Worm (Caenorhabditis elegans) whole organism, mixed stage, embryonic: ENCODE data around the gene F59E11.6.

Experiments used
- M03D4.4 ChIP-seq: sonication (generic microtip); optimal IDR thresholded peaks from 2 replicates; lab custom pipeline; 2017; ENCODE audit warnings: mild to moderate bottlenecking, missing genetic modification characterization, missing compliant biosample characterization
- bed-3 ChIP-seq: fragments of 200-800 bp; sonication (Bioruptor generic); optimal IDR thresholded peaks from 3 replicates; lab custom pipeline; 2018; ENCODE audit warnings: mild to moderate bottlenecking, missing genetic modification characterization, moderate library complexity, missing compliant biosample characterization
- blmp-1 ChIP-seq: fragments of 150-350 bp; optimal IDR thresholded peaks from 2 replicates; lab custom pipeline; 2014; ENCODE audit warnings: missing biosample characterization, missing genetic modification characterization
- ceh-39 ChIP-seq: fragments of 150-350 bp; optimal IDR thresholded peaks from 2 replicates; lab custom pipeline; 2014; ENCODE audit warnings: missing biosample characterization, missing genetic modification characterization
- ceh-43 ChIP-seq: fragments of 200-800 bp; sonication (Bioruptor generic); optimal IDR thresholded peaks from 2 replicates; lab custom pipeline; 2018; ENCODE audit warnings: mild to moderate bottlenecking, missing genetic modification characterization, moderate library complexity, missing compliant biosample characterization
- ces-1 ChIP-seq: fragments of 150-350 bp; optimal IDR thresholded peaks from 2 replicates; lab custom pipeline; 2014; ENCODE audit warnings: missing biosample characterization, missing genetic modification reagents, missing genetic modification characterization
- cnd-1 ChIP-seq: fragments of 200-800 bp; sonication (Bioruptor generic); optimal IDR thresholded peaks from 2 replicates; lab custom pipeline; 2018; ENCODE audit warnings: mild to moderate bottlenecking, missing genetic modification characterization, missing compliant biosample characterization
- drap-1 ChIP-seq: fragments of 200-800 bp; sonication (Bioruptor generic); optimal IDR thresholded peaks from 3 replicates; lab custom pipeline; 2018; ENCODE audit warnings: mild to moderate bottlenecking, missing genetic modification characterization, missing compliant biosample characterization
- flh-1 ChIP-seq: fragments of 200-800 bp; sonication (Bioruptor generic); optimal IDR thresholded peaks from 2 replicates; lab custom pipeline; 2018; ENCODE audit warnings: mild to moderate bottlenecking, missing genetic modification characterization, moderate library complexity, missing compliant biosample characterization
- ham-2 ChIP-seq: fragments of 200-800 bp; sonication (Bioruptor generic); optimal IDR thresholded peaks from 2 replicates; lab custom pipeline; 2018; ENCODE audit warnings: mild to moderate bottlenecking, missing genetic modification characterization, missing compliant biosample characterization
- hlh-1 ChIP-seq: fragments of 150-350 bp; optimal IDR thresholded peaks from 2 replicates; lab custom pipeline; 2014; ENCODE audit warnings: missing biosample characterization, missing genetic modification reagents, missing genetic modification characterization
- lin-13 ChIP-seq: fragments of 150-350 bp; optimal IDR thresholded peaks from 2 replicates; lab custom pipeline; 2014; ENCODE audit warnings: missing biosample characterization, missing genetic modification characterization
- lin-32 ChIP-seq: fragments of 200-800 bp; sonication (Bioruptor generic); optimal IDR thresholded peaks from 2 replicates; lab custom pipeline; 2018; ENCODE audit warnings: mild to moderate bottlenecking, missing genetic modification characterization, missing compliant biosample characterization
- lsy-2 ChIP-seq: fragments of 150-350 bp; optimal IDR thresholded peaks from 2 replicates; lab custom pipeline; 2014; ENCODE audit warnings: missing biosample characterization, missing genetic modification characterization
- mab-5 ChIP-seq: fragments of 150-350 bp; optimal IDR thresholded peaks from 2 replicates; lab custom pipeline; 2014; ENCODE audit warnings: missing biosample characterization, missing genetic modification characterization
- mep-1 ChIP-seq: fragments of 150-350 bp; optimal IDR thresholded peaks from 2 replicates; lab custom pipeline; 2017; ENCODE audit warnings: missing biosample characterization, missing genetic modification reagents, missing genetic modification characterization, inconsistent platforms
- mls-2 ChIP-seq: sonication (generic microtip); optimal IDR thresholded peaks from 2 replicates; lab custom pipeline; 2016; ENCODE audit warnings: mild to moderate bottlenecking, missing genetic modification characterization, moderate library complexity, missing compliant biosample characterization
- nhr-12 ChIP-seq: fragments of 150-350 bp; optimal IDR thresholded peaks from 2 replicates; lab custom pipeline; 2014; ENCODE audit warnings: missing biosample characterization, missing genetic modification characterization
- nhr-237 ChIP-seq: fragments of 150-350 bp; optimal IDR thresholded peaks from 2 replicates; lab custom pipeline; 2014; ENCODE audit warnings: missing biosample characterization, missing genetic modification characterization
- nhr-28 ChIP-seq: fragments of 150-350 bp; optimal IDR thresholded peaks from 2 replicates; lab custom pipeline; 2014; ENCODE audit warnings: missing biosample characterization, missing genetic modification characterization
- nhr-76 ChIP-seq: sonication (generic microtip); optimal IDR thresholded peaks from 2 replicates; lab custom pipeline; 2017; ENCODE audit warnings: missing biosample characterization, missing genetic modification characterization
- pha-4 ChIP-seq: fragments of 150-350 bp; optimal IDR thresholded peaks from 2 replicates; lab custom pipeline; 2018; ENCODE audit warnings: missing biosample characterization, missing genetic modification reagents, missing genetic modification characterization
- sem-2 ChIP-seq: fragments of 200-800 bp; sonication (Bioruptor generic); optimal IDR thresholded peaks from 2 replicates; lab custom pipeline; 2018; ENCODE audit warnings: mild to moderate bottlenecking, missing genetic modification characterization, missing compliant biosample characterization
- snpc-4 ChIP-seq: fragments of 150-350 bp; optimal IDR thresholded peaks from 2 replicates; lab custom pipeline; 2014; ENCODE audit warnings: missing biosample characterization, missing genetic modification characterization
- sptf-1 ChIP-seq: sonication (generic microtip); optimal IDR thresholded peaks from 2 replicates; lab custom pipeline; 2017; ENCODE audit warnings: mild to moderate bottlenecking, missing genetic modification characterization, moderate library complexity, missing compliant biosample characterization
- unc-120 ChIP-seq: sonication (generic microtip); optimal IDR thresholded peaks from 2 replicates; lab custom pipeline; 2017; ENCODE audit warnings: missing genetic modification characterization, missing compliant biosample characterization; ENCODE audit not compliant: poor library complexity, severe bottlenecking
- unc-39 ChIP-seq: fragments of 150-350 bp; optimal IDR thresholded peaks from 2 replicates; lab custom pipeline; 2014; ENCODE audit warnings: missing biosample characterization, missing genetic modification characterization
- unc-62 ChIP-seq: fragments of 150-350 bp; optimal IDR thresholded peaks from 2 replicates; lab custom pipeline; 2014; ENCODE audit warnings: missing biosample characterization, missing genetic modification reagents, missing genetic modification characterization
- zip-8 ChIP-seq: fragments of 150-350 bp; optimal IDR thresholded peaks from 2 replicates; lab custom pipeline; 2014; ENCODE audit warnings: missing biosample characterization, missing genetic modification characterization
- ztf-11 ChIP-seq: fragments of 150-350 bp; optimal IDR thresholded peaks from 2 replicates; lab custom pipeline; 2014; ENCODE audit warnings: missing biosample characterization, missing genetic modification characterization

F59E11.6 gene

ce11 chrV:8991679-8992078 is at the start of gene F59E11.6:
Gene F59E11.6, plus strand, starts transcription at chrV:8991789.
- TF ChIP-seq nhr-12 (no peak), nhr-237 (tag; lab: Kevin White, UChicago) (no peak), ztf-11 (no peak), ceh-39 (no peak), mab-5 (tag; lab: Kevin White, UChicago) (no peak), sem-2 (no peak), snpc-4 (no peak), hlh-1 (tag; lab: Kevin White, UChicago) (no peak), M03D4.4 (tag; lab: Kevin White, UChicago) (no peak)

- no peak for TF ChIP-seq nhr-76 (tag; lab: Kevin White, UChicago)
- TF ChIP-seq mls-2 (tag; lab: Kevin White, UChicago) = no peak
- no peak for TF ChIP-seq lin-32 (GFP tag; lab: Kevin White, UChicago)
- peak; percentile 55 for TF ChIP-seq zip-8 (tag; lab: Kevin White, UChicago)
- peak; percentile 75 for TF ChIP-seq blmp-1
- peak; percentile 11 for TF ChIP-seq ham-2 (GFP tag; lab: Kevin White, UChicago)
Measured at ce11 chrV:8942437-8942978, 49.1 kb upstream of the F59E11.6 start.

- TF ChIP-seq hlh-1 (tag; lab: Kevin White, UChicago) (no peak), drap-1 (GFP tag; lab: Kevin White, UChicago) (no peak), mab-5 (tag; lab: Kevin White, UChicago) (no peak), blmp-1 (no peak), ceh-43 (GFP tag; lab: Kevin White, UChicago) (no peak), cnd-1 (tag; lab: Kevin White, UChicago) (no peak), mep-1 (tag; lab: Kevin White, UChicago) (no peak), bed-3 (no peak), nhr-237 (tag; lab: Kevin White, UChicago) (no peak), nhr-76 (tag; lab: Kevin White, UChicago) (no peak), lin-32 (GFP tag; lab: Kevin White, UChicago) (no peak), M03D4.4 (tag; lab: Kevin White, UChicago) (no peak)
Measured at ce11 chrV:8943963-8944362, 47.6 kb upstream of the F59E11.6 start, which contains the start of gene T19A5.3. Gene T19A5.3, minus strand, starts transcription at chrV:8944063.

ce11 chrV:8944481-8944880 is 47.1 kb upstream of the F59E11.6 start:
- no peak for TF ChIP-seq ztf-11
- no peak for TF ChIP-seq mab-5 (tag; lab: Kevin White, UChicago)
- TF ChIP-seq hlh-1 (tag; lab: Kevin White, UChicago) = no peak
- no peak for TF ChIP-seq pha-4
- no peak for TF ChIP-seq nhr-237 (tag; lab: Kevin White, UChicago)
- no peak for TF ChIP-seq mep-1 (tag; lab: Kevin White, UChicago)
- TF ChIP-seq unc-120 (tag; lab: Kevin White, UChicago) = no peak
- TF ChIP-seq ceh-39 = no peak
- TF ChIP-seq lsy-2 (tag; lab: Kevin White, UChicago) = no peak
- no peak for TF ChIP-seq blmp-1
- TF ChIP-seq drap-1 (GFP tag; lab: Kevin White, UChicago) = no peak
- no peak for TF ChIP-seq unc-62 (GFP tag; lab: Kevin White, UChicago)
- TF ChIP-seq lin-13 (tag; lab: Kevin White, UChicago) = no peak
- TF ChIP-seq nhr-76 (tag; lab: Kevin White, UChicago) = no peak
- TF ChIP-seq sem-2 = no peak
- no peak for TF ChIP-seq flh-1
- TF ChIP-seq unc-39 (tag; lab: Kevin White, UChicago) = no peak
- TF ChIP-seq lin-32 (GFP tag; lab: Kevin White, UChicago) = no peak
- TF ChIP-seq, all 35 proteins: peak for 0

- TF ChIP-seq zip-8 (tag; lab: Kevin White, UChicago) (peak; percentile 6), ces-1 (GFP tag; lab: Kevin White, UChicago) (no peak)
Measured at ce11 chrV:8946142-8946541, 45.4 kb upstream of the F59E11.6 start.

- TF ChIP-seq cnd-1 (tag; lab: Kevin White, UChicago) = no peak
- TF ChIP-seq ham-2 (GFP tag; lab: Kevin White, UChicago) = no peak
- no peak for TF ChIP-seq flh-1
- TF ChIP-seq drap-1 (GFP tag; lab: Kevin White, UChicago) = no peak
- TF ChIP-seq snpc-4 = no peak
- no peak for TF ChIP-seq ztf-11
- no peak for TF ChIP-seq nhr-12
- no peak for TF ChIP-seq sem-2
- TF ChIP-seq mab-5 (tag; lab: Kevin White, UChicago) = no peak
- no peak for TF ChIP-seq pha-4
- TF ChIP-seq nhr-28 (tag; lab: Kevin White, UChicago) = no peak
- no peak for TF ChIP-seq unc-120 (tag; lab: Kevin White, UChicago)
- no peak for TF ChIP-seq sptf-1 (tag; lab: Kevin White, UChicago)
- no peak for TF ChIP-seq unc-62 (GFP tag; lab: Kevin White, UChicago)
Measured at ce11 chrV:8947499-8947898, 44.1 kb upstream of the F59E11.6 start, which contains the start of gene gck-1. Gene gck-1, plus strand, starts transcription at chrV:8947799.
